Worm (Caenorhabditis elegans): Measurements from ENCODE around the gene C29F7.3.

ce11 chrX:13469047-13469633 lies 49.4 kb upstream of the C29F7.3 start, which contains the start of gene col-184:
- no peak for TF ChIP-seq skn-1 (tag; optimal IDR thresholded peaks at IDR 0.05)
- TF ChIP-seq unc-62 (GFP tag; optimal IDR thresholded peaks at IDR 0.05 in 1 of 2): peak in 1 of 2 experiments; percentile 94
- no peak for TF ChIP-seq unc-62 (tag; optimal IDR thresholded peaks at IDR 0.05)
- TF ChIP-seq ZK546.5 (tag; optimal IDR thresholded peaks at IDR 0.05): no peak
- TF ChIP-seq saeg-2 (GFP tag; IDR thresholded peaks at IDR 0.05): no peak
- no peak for TF ChIP-seq dve-1 (tag; optimal IDR thresholded peaks at IDR 0.05; ENCODE audit: insufficient read depth)
- TF ChIP-seq dpl-1 (GFP tag; optimal IDR thresholded peaks at IDR 0.05): no peak
- TF ChIP-seq nhr-77 (tag; optimal IDR thresholded peaks at IDR 0.05): no peak

Measured in whole organism, L4 larva.